Worm (Caenorhabditis elegans): Measurements from ENCODE around the gene epi-1.

Gene epi-1

DNA sequence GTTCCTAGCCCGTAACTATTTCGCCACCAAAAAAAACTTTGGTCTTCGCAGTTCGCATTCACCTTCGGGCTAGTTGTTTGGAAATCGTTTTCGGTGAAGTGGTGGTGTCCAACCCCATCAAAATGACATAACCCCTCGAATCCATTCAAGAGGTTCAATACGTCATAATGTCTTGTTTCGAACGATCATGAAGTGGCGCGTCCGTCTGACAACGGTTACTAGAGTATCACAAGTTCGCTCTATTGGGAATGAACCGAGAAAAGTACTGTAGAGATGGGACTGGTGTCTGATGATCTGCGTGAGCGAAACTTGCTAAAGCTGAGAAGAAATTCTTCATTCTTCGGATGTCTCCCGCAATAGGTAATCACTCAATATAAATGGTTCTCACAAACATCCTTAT lies 61.1 kb downstream of the epi-1 start, which contains the start of gene ZC168.2:
ZC168.2 (plus strand) TSS at position 301 of the 400 bp plus-strand sequence.
- TF ChIP-seq unc-62 (GFP tag; optimal IDR thresholded peaks at IDR 0.05), result no peak
